Worm (Caenorhabditis elegans) whole organism, L2 larva: ENCODE data around the gene mlt-8.

ENCODE experiments used
- Y55F3AM.14 ChIP-seq: fragments of 200-800 bp; sonication (Bioruptor generic); optimal IDR thresholded peaks from 2 replicates; lab custom pipeline; 2018; ENCODE audit warnings: mild to moderate bottlenecking, missing genetic modification characterization, missing compliant biosample characterization
- sma-3 ChIP-seq: sonication (generic microtip); optimal IDR thresholded peaks from 2 replicates; lab custom pipeline; 2016; ENCODE audit warnings: missing genetic modification reagents, missing genetic modification characterization, missing compliant biosample characterization

- TF ChIP-seq sma-3 (GFP tag; lab: Kevin White, UChicago) (no peak), Y55F3AM.14 (no peak)
These were observed 5.7 kb upstream of the mlt-8 start, which contains the start of gene W08F4.7 for ce11 chrII:577632-578031.
